Worm (Caenorhabditis elegans) whole organism, L2 larva: ENCODE measurements around the gene C28H8.8.

ENCODE experiments used
- C34F6.9 ChIP-seq: fragments of 150-350 bp; optimal IDR thresholded peaks from 2 replicates; lab custom pipeline; 2014; ENCODE audit warnings: missing biosample characterization, missing genetic modification characterization
- F13H6.1 ChIP-seq: sonication (generic microtip); optimal IDR thresholded peaks from 2 replicates; lab custom pipeline; 2016; ENCODE audit warnings: missing genetic modification characterization, missing compliant biosample characterization
- R02D3.7 ChIP-seq: fragments of 150-350 bp; optimal IDR thresholded peaks from 2 replicates; lab custom pipeline; 2014; ENCODE audit warnings: missing biosample characterization, missing genetic modification characterization
- Y55F3AM.14 ChIP-seq: fragments of 200-800 bp; sonication (Bioruptor generic); optimal IDR thresholded peaks from 2 replicates; lab custom pipeline; 2018; ENCODE audit warnings: mild to moderate bottlenecking, missing genetic modification characterization, missing compliant biosample characterization
- ZK546.5 ChIP-seq: sonication (generic microtip); optimal IDR thresholded peaks from 2 replicates; lab custom pipeline; 2017; ENCODE audit warnings: missing biosample characterization, missing genetic modification characterization
- alr-1 ChIP-seq: fragments of 150-350 bp; optimal IDR thresholded peaks from 2 replicates; lab custom pipeline; 2014; ENCODE audit warnings: missing biosample characterization, missing genetic modification characterization
- aly-2 ChIP-seq: fragments of 150-350 bp; optimal IDR thresholded peaks from 2 replicates; lab custom pipeline; 2014; ENCODE audit warnings: missing biosample characterization, missing genetic modification characterization
- ama-1 ChIP-seq: fragments of 150-350 bp; optimal IDR thresholded peaks from 2 replicates; lab custom pipeline; 2018; ENCODE audit warnings: inconsistent platforms
- blmp-1 ChIP-seq: sonication (generic microtip); optimal IDR thresholded peaks from 2 replicates; lab custom pipeline; 2017; ENCODE audit warnings: missing genetic modification characterization, mild to moderate bottlenecking, missing compliant biosample characterization, antibody characterized with exemption, moderate library complexity; ENCODE audit not compliant: insufficient read depth
- ceh-16 ChIP-seq: fragments of 150-350 bp; optimal IDR thresholded peaks from 2 replicates; lab custom pipeline; 2014; ENCODE audit warnings: missing biosample characterization, missing genetic modification characterization
- ceh-82 ChIP-seq: fragments of 150-350 bp; optimal IDR thresholded peaks from 2 replicates; lab custom pipeline; 2014; ENCODE audit warnings: missing biosample characterization, missing genetic modification characterization
- crh-2 ChIP-seq: sonication (generic microtip); optimal IDR thresholded peaks from 2 replicates; lab custom pipeline; 2017; ENCODE audit warnings: missing biosample characterization, missing genetic modification characterization
- dmd-4 ChIP-seq: sonication (generic microtip); optimal IDR thresholded peaks from 2 replicates; lab custom pipeline; 2017; ENCODE audit warnings: missing biosample characterization, missing genetic modification characterization
- egl-27 ChIP-seq: sonication (generic microtip); optimal IDR thresholded peaks from 3 replicates; lab custom pipeline; 2017; ENCODE audit warnings: missing biosample characterization, missing genetic modification reagents, missing genetic modification characterization
- elt-1 ChIP-seq: fragments of 150-350 bp; optimal IDR thresholded peaks from 2 replicates; lab custom pipeline; 2014; ENCODE audit warnings: missing biosample characterization, missing genetic modification characterization
- elt-3 ChIP-seq: sonication (generic microtip); optimal IDR thresholded peaks from 2 replicates; lab custom pipeline; 2017; ENCODE audit warnings: missing biosample characterization, missing genetic modification characterization
- fos-1 ChIP-seq: fragments of 150-350 bp; optimal IDR thresholded peaks from 2 replicates; lab custom pipeline; 2014; ENCODE audit warnings: missing biosample characterization, missing genetic modification characterization
- gmeb-1 ChIP-seq: fragments of 150-350 bp; optimal IDR thresholded peaks from 2 replicates; lab custom pipeline; 2014; ENCODE audit warnings: missing biosample characterization, missing genetic modification characterization
- lin-11 ChIP-seq: fragments of 150-350 bp; sonication (generic microtip); optimal IDR thresholded peaks from 2 replicates; lab custom pipeline; 2014; ENCODE audit warnings: missing biosample characterization, missing genetic modification characterization, inconsistent platforms, mixed read lengths
- lin-13 ChIP-seq: fragments of 150-350 bp; optimal IDR thresholded peaks from 2 replicates; lab custom pipeline; 2014; ENCODE audit warnings: missing biosample characterization, missing genetic modification reagents, missing genetic modification characterization
- lin-39 ChIP-seq: fragments of 150-350 bp; optimal IDR thresholded peaks from 2 replicates; lab custom pipeline; 2014; ENCODE audit warnings: missing biosample characterization, missing genetic modification reagents, missing genetic modification characterization
- lsy-2 ChIP-seq, 2 experiments: fragments of 150-350 bp in 1 of 2; sonication (generic microtip) in 1 of 2; optimal IDR thresholded peaks; 2 replicates each; lab custom pipeline; 2014 to 2017; ENCODE audit warnings: missing biosample characterization in 2 of 2, missing genetic modification characterization in 2 of 2
- mab-5 ChIP-seq: fragments of 150-350 bp; optimal IDR thresholded peaks from 2 replicates; lab custom pipeline; 2014; ENCODE audit warnings: missing biosample characterization, missing genetic modification characterization
- mbf-1 ChIP-seq: sonication (generic microtip); optimal IDR thresholded peaks from 2 replicates; lab custom pipeline; 2017; ENCODE audit warnings: missing biosample characterization, missing genetic modification characterization
- mdl-1 ChIP-seq, 2 experiments: fragments of 150-350 bp in 1 of 2; sonication (generic microtip) in 1 of 2; optimal IDR thresholded peaks; 2 replicates each; lab custom pipeline; 2017; ENCODE audit warnings: missing biosample characterization in 2 of 2, missing genetic modification characterization in 2 of 2
- nhr-10 ChIP-seq: sonication (generic microtip); optimal IDR thresholded peaks from 2 replicates; lab custom pipeline; 2017; ENCODE audit warnings: missing biosample characterization, missing genetic modification characterization
- nhr-11 ChIP-seq: fragments of 150-350 bp; optimal IDR thresholded peaks from 2 replicates; lab custom pipeline; 2014; ENCODE audit warnings: missing biosample characterization, missing genetic modification characterization
- nhr-12 ChIP-seq: fragments of 150-350 bp; optimal IDR thresholded peaks from 2 replicates; lab custom pipeline; 2014; ENCODE audit warnings: missing biosample characterization, missing genetic modification characterization
- nhr-129 ChIP-seq: fragments of 150-350 bp; optimal IDR thresholded peaks from 2 replicates; lab custom pipeline; 2014; ENCODE audit warnings: missing biosample characterization, missing genetic modification characterization
- nhr-21 ChIP-seq: fragments of 150-350 bp; optimal IDR thresholded peaks from 2 replicates; lab custom pipeline; 2014; ENCODE audit warnings: missing biosample characterization, missing genetic modification characterization
- nhr-23 ChIP-seq: fragments of 150-350 bp; optimal IDR thresholded peaks from 2 replicates; lab custom pipeline; 2014; ENCODE audit warnings: missing biosample characterization, missing genetic modification reagents, missing genetic modification characterization
- nhr-237 ChIP-seq: fragments of 150-350 bp; optimal IDR thresholded peaks from 2 replicates; lab custom pipeline; 2014; ENCODE audit warnings: missing biosample characterization, missing genetic modification characterization
- nhr-25 ChIP-seq: fragments of 150-350 bp; sonication (generic microtip); optimal IDR thresholded peaks from 3 replicates; lab custom pipeline; 2014; ENCODE audit warnings: missing biosample characterization, missing genetic modification characterization
- nhr-6 ChIP-seq: fragments of 150-350 bp; optimal IDR thresholded peaks from 2 replicates; lab custom pipeline; 2014; ENCODE audit warnings: missing biosample characterization, missing genetic modification characterization
- nhr-77 ChIP-seq: fragments of 150-350 bp; optimal IDR thresholded peaks from 2 replicates; lab custom pipeline; 2014; ENCODE audit warnings: missing biosample characterization, missing genetic modification characterization
- peb-1 ChIP-seq: fragments of 150-350 bp; optimal IDR thresholded peaks from 2 replicates; lab custom pipeline; 2014; ENCODE audit warnings: missing biosample characterization, missing genetic modification characterization
- sem-4 ChIP-seq: fragments of 150-350 bp; optimal IDR thresholded peaks from 2 replicates; lab custom pipeline; 2014; ENCODE audit warnings: missing biosample characterization, missing genetic modification reagents, missing genetic modification characterization
- skn-1 ChIP-seq: sonication (generic microtip); optimal IDR thresholded peaks from 2 replicates; lab custom pipeline; 2017; ENCODE audit warnings: missing biosample characterization, missing genetic modification characterization
- sma-3 ChIP-seq: sonication (generic microtip); optimal IDR thresholded peaks from 2 replicates; lab custom pipeline; 2016; ENCODE audit warnings: missing genetic modification reagents, missing genetic modification characterization, missing compliant biosample characterization
- sma-9 ChIP-seq, 2 experiments: fragments of 150-350 bp in 1 of 2; sonication (generic microtip) in 1 of 2; optimal IDR thresholded peaks; 2 replicates each; lab custom pipeline; 2014 to 2016; ENCODE audit warnings: missing genetic modification characterization in 2 of 2, mild to moderate bottlenecking in 1 of 2, missing biosample characterization in 1 of 2, missing compliant biosample characterization in 1 of 2, missing genetic modification reagents in 1 of 2, moderate library complexity in 1 of 2
- snpc-4 ChIP-seq: fragments of 150-350 bp; optimal IDR thresholded peaks from 2 replicates; lab custom pipeline; 2014; ENCODE audit warnings: missing biosample characterization, missing genetic modification characterization
- unc-39 ChIP-seq: fragments of 150-350 bp; optimal IDR thresholded peaks from 2 replicates; lab custom pipeline; 2014; ENCODE audit warnings: missing biosample characterization, missing genetic modification characterization
- unc-55 ChIP-seq: fragments of 150-350 bp; sonication (generic microtip); optimal IDR thresholded peaks from 3 replicates; lab custom pipeline; 2014; ENCODE audit warnings: missing biosample characterization, missing genetic modification reagents, missing genetic modification characterization
- unc-62 ChIP-seq: fragments of 150-350 bp; optimal IDR thresholded peaks from 2 replicates; lab custom pipeline; 2014; ENCODE audit warnings: missing biosample characterization, missing genetic modification reagents, missing genetic modification characterization
- zag-1 ChIP-seq: fragments of 150-350 bp; optimal IDR thresholded peaks from 2 replicates; lab custom pipeline; 2014; ENCODE audit warnings: missing biosample characterization, missing genetic modification characterization
- ztf-1 ChIP-seq: fragments of 200-800 bp; sonication (Bioruptor generic); conservative IDR thresholded peaks from 2 replicates; pipeline ENCODE4 v1.3.6; 2022; ENCODE audit warnings: missing genetic modification characterization, missing compliant biosample characterization
- ztf-11 ChIP-seq: sonication (generic microtip); optimal IDR thresholded peaks from 2 replicates; lab custom pipeline; 2017; ENCODE audit warnings: missing biosample characterization, missing genetic modification characterization
- ztf-4 ChIP-seq: fragments of 150-350 bp; optimal IDR thresholded peaks from 2 replicates; lab custom pipeline; 2014; ENCODE audit warnings: missing biosample characterization, missing genetic modification characterization

C28H8.8 gene

DNA sequence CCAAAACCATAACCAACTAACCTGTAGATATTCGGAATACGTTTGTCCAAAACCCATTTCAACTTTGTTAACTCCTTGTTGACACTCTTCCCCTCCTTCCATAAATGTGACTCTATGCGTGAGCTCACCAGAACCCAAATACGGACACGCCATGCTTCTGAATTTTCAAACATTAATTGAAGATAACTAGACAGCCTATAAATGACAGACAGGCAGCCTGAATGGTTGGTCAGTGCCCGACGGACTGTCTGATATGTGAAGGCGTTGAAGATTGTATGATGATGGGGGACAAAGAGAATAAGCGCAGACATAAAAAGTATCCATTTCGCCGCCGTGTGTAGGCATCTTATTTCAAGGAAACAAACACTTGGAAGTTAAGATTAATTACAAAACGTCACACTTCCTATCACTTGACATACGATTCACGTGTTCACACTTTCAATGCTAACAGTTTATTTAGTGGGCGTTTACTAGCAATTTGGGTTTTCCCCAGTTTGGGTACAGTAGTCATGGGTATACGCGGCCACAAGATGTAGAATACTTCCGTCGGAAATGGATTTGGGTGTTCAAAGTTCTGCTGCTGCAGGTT, 31.3 kb upstream of the C28H8.8 start, which contains the start of the genes tdo-2 and C28H8.2:
TSS of gene tdo-2 (minus strand) at position 157 of the 589 bp plus-strand sequence.
TSS of gene C28H8.2 (plus strand) at position 524 of the 589 bp plus-strand sequence.
- TF ChIP-seq ceh-82 (no peak), mdl-1 (tag; optimal IDR thresholded peaks at IDR 0.05; lab: Kevin White, UChicago) (peak in 1 of 2 experiments; percentile 75), nhr-23 (tag; lab: Kevin White, UChicago) (no peak), ceh-16 (tag; lab: Kevin White, UChicago) (no peak), ZK546.5 (tag; lab: Kevin White, UChicago) (no peak), dmd-4 (tag; lab: Kevin White, UChicago) (no peak), sem-4 (no peak), egl-27 (peak; percentile 69), unc-62 (no peak), zag-1 (tag; lab: Kevin White, UChicago) (no peak), lin-39 (tag; lab: Kevin White, UChicago) (no peak), fos-1 (tag; lab: Kevin White, UChicago) (peak; percentile 12), C34F6.9 (tag; lab: Kevin White, UChicago) (peak; percentile 8), lin-11 (tag; lab: Kevin White, UChicago) (no peak), unc-39 (no peak), sma-3 (GFP tag; lab: Kevin White, UChicago) (peak; percentile 92), Y55F3AM.14 (GFP tag; lab: Kevin White, UChicago) (peak; percentile 25), elt-3 (no peak), peb-1 (tag; lab: Kevin White, UChicago) (no peak), blmp-1 (tag; lab: Kevin White, UChicago) (peak; percentile 80), F13H6.1 (tag; lab: Kevin White, UChicago) (peak; percentile 14), nhr-77 (tag; lab: Kevin White, UChicago) (no peak), nhr-11 (tag; lab: Kevin White, UChicago) (no peak), unc-55 (GFP tag; lab: Kevin White, UChicago) (no peak), aly-2 (tag; lab: Kevin White, UChicago) (no peak), R02D3.7 (tag; lab: Kevin White, UChicago) (no peak), alr-1 (tag; lab: Kevin White, UChicago) (peak; percentile 16), lsy-2 (tag; optimal IDR thresholded peaks at IDR 0.05; lab: Kevin White, UChicago) (peak in 1 of 2 experiments; percentile 55), nhr-10 (no peak), ztf-1 (no peak), crh-2 (tag; lab: Kevin White, UChicago) (peak; percentile 56), nhr-12 (tag; lab: Kevin White, UChicago) (no peak), elt-1 (tag; lab: Kevin White, UChicago) (no peak), ama-1 (no peak), mbf-1 (tag; lab: Kevin White, UChicago) (no peak), ztf-11 (no peak), mab-5 (peak; percentile 20), nhr-21 (tag; lab: Kevin White, UChicago) (peak; percentile 92), nhr-129 (tag; lab: Kevin White, UChicago) (peak; percentile 50), skn-1 (tag; lab: Kevin White, UChicago) (no peak), snpc-4 (tag; lab: Kevin White, UChicago) (no peak), nhr-25 (tag; lab: Kevin White, UChicago) (peak; percentile 94), sma-9 (GFP tag; optimal IDR thresholded peaks at IDR 0.05; lab: Kevin White, UChicago) (peak; percentile 90), sma-9 (tag; optimal IDR thresholded peaks at IDR 0.05; lab: Kevin White, UChicago) (no peak), ztf-4 (tag; lab: Kevin White, UChicago) (peak; percentile 28), nhr-6 (tag; lab: Kevin White, UChicago) (peak; percentile 37), nhr-237 (tag; lab: Kevin White, UChicago) (no peak), gmeb-1 (tag; lab: Kevin White, UChicago) (peak; percentile 55), lin-13 (GFP tag; lab: Kevin White, UChicago) (no peak)
